Worm (Caenorhabditis elegans): ENCODE measurements around the gene T09A12.1.

T09A12.1 gene

DNA sequence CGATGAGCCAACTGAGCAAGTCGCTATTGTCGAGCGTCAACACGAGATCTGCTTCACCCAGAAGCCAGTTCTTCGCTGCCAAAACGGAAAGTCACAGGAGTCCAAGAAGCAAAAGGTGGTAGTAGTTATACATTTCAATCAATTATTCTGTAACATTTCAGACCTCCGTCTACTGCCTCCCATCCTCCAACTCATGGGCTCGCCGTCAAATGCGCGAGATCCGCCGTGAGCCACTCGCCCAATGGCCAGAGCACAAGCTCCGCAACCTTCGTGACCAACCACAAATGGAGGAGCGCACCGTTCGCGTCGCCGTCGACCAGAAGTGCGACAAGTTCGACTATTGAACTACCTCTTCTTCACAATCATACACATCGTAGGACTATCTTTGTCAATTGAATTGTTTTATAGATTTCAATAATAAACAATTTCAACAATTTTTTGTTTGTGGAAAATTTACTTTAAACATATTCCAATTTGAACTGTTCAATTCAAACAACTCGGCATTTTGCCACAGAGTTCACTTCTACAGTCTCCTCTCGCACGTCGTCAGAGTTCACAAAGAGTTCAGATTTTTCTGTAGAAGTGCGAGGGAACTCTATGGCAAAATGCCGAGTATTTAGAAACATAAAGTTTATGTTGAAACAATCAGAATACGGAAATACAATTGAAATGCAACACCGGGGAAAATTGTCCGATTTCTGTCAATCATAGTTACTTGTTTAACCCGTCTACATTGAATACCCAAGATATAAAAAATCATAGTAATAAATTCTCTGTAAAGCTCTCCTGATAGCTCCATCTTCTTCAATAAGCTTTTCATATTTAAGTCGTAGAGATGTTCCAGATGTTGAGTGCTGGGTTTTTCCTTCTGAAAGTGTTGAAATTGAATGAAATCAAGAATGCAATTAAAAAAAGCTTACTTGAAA, 22.1 kb downstream of the T09A12.1 start (continued):
- no peak for TF ChIP-seq F37D6.2 (tag; optimal IDR thresholded peaks at IDR 0.05)
- TF ChIP-seq dmd-8 (GFP tag; IDR thresholded peaks at IDR 0.05): peak; percentile 68; the same call in 1 of the 2 replicates
- no peak for TF ChIP-seq daf-8 (GFP tag; IDR thresholded peaks at IDR 0.05)
- no peak for TF ChIP-seq lin-13 (GFP tag; optimal IDR thresholded peaks at IDR 0.05)
- no peak for TF ChIP-seq Y105C5A.15 (GFP tag; IDR thresholded peaks at IDR 0.05)
- 0 out of 2 replicates have a peak, but pooled peaks have one; percentile 12 for TF ChIP-seq snpc-1.2 (GFP tag; IDR thresholded peaks at IDR 0.05)
- no peak for TF ChIP-seq ZK337.2 (GFP tag; IDR thresholded peaks at IDR 0.05)
- no peak for TF ChIP-seq hlh-30 (tag; optimal IDR thresholded peaks at IDR 0.05; ENCODE audit: insufficient read depth)
- no peak for TF ChIP-seq rbr-2 (tag; optimal IDR thresholded peaks at IDR 0.05)
- TF ChIP-seq F49E8.2 (tag; optimal IDR thresholded peaks at IDR 0.05; ENCODE audit: borderline replicate concordance): no peak
- TF ChIP-seq aha-1 (tag): peak; percentile 68
- TF ChIP-seq mdl-1 (tag; optimal IDR thresholded peaks at IDR 0.05): no peak
- peak; percentile 50 for TF ChIP-seq dmd-6 (GFP tag; IDR thresholded peaks at IDR 0.05)
- TF ChIP-seq gei-8 (GFP tag; optimal IDR thresholded peaks at IDR 0.05): no peak
- TF ChIP-seq attf-4 (tag; optimal IDR thresholded peaks at IDR 0.05): no peak
- no peak for TF ChIP-seq nhr-25 (tag; optimal IDR thresholded peaks at IDR 0.05; ENCODE audit: borderline replicate concordance, insufficient read depth)
- TF ChIP-seq lim-7 (GFP tag; IDR thresholded peaks at IDR 0.05): no peak; the same call in 1 of the 2 replicates
- TF ChIP-seq madf-9 (GFP tag; conservative IDR thresholded peaks at IDR 0.05): 0 out of 2 replicates have a peak, but pooled peaks have one; percentile 30
- TF ChIP-seq nhr-111 (GFP tag; optimal IDR thresholded peaks at IDR 0.05): no peak
- no peak for TF ChIP-seq spr-1 (tag; optimal IDR thresholded peaks at IDR 0.05)

DNA sequence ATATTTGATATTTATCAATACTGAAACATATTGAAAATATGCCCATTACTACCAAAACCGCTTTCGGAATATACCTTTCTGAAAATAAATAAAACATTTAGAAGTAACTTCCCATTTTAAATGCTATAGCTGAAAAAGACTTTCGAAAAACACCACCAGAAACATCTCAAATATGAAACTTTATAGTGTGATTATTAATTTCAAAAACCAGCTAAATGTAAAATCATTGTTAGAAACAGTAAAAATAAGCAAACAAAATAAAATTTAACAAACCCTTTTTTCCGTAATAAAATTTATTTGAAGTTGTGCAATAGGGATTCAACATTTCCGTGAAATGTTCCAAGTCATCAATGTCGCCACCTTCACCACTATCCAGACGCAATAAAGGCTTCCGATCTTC, 23.8 kb downstream of the T09A12.1 start, which contains the start of the genes K07H8.5 and K07H8.8:
Gene K07H8.5, plus strand, starts transcription at position 301 of the 400 bp plus-strand sequence.
Gene K07H8.8, minus strand, starts transcription at position 389 of the 400 bp plus-strand sequence.
- TF ChIP-seq mxl-3 (GFP tag; optimal IDR thresholded peaks at IDR 0.05): no peak
- TF ChIP-seq Y75B8A.6 (GFP tag; IDR thresholded peaks at IDR 0.05): no peak
- no peak for TF ChIP-seq ceh-62 (tag; optimal IDR thresholded peaks at IDR 0.05)
- TF ChIP-seq Y48G9A.11 (GFP tag; IDR thresholded peaks at IDR 0.05): no peak
- TF ChIP-seq aly-2 (tag; optimal IDR thresholded peaks at IDR 0.05): no peak
- no peak for TF ChIP-seq madf-9 (GFP tag; conservative IDR thresholded peaks at IDR 0.05)
- TF ChIP-seq lir-3 (tag; optimal IDR thresholded peaks at IDR 0.05): no peak
- no peak for TF ChIP-seq ceh-28 (tag; optimal IDR thresholded peaks at IDR 0.05)
- no peak for TF ChIP-seq snpc-1.2 (GFP tag; IDR thresholded peaks at IDR 0.05)
- TF ChIP-seq ztf-7 (tag; optimal IDR thresholded peaks at IDR 0.05): no peak
- no peak for TF ChIP-seq mdt-29 (GFP tag; IDR thresholded peaks at IDR 0.05)
- no peak for TF ChIP-seq tra-1 (GFP tag; IDR thresholded peaks at IDR 0.05)
- no peak for TF ChIP-seq nhr-102 (tag; optimal IDR thresholded peaks at IDR 0.05)

DNA sequence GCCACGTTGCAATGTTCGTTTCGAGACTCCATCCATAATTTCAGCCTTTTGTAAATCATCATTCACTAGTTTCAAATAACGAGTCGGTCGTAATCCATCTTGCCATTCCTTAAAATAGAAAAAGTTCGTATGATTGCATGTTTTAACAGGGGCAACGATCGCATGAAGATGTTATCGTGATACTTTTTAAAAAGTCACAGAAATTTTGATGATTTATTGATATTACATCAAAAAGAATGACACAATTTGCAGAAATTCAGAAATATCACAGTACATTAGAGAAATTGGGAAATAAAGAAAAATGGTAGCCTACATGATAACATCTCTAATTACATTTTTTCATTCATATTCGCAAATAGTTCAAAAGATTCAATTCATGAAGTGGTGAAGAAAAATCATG, 29.1 kb downstream of the T09A12.1 start:
- TF ChIP-seq nhr-28 (tag; optimal IDR thresholded peaks at IDR 0.05) (peak; percentile 49), lin-39 (tag; optimal IDR thresholded peaks at IDR 0.05) (no peak), unc-62 (GFP tag; optimal IDR thresholded peaks at IDR 0.05 in 1 of 2) (peak in 1 of 2 experiments; percentile 88), unc-62 (tag; optimal IDR thresholded peaks at IDR 0.05) (no peak), ceh-44 (GFP tag; IDR thresholded peaks at IDR 0.05) (no peak), mep-1 (tag; optimal IDR thresholded peaks at IDR 0.05) (no peak)
